Worm (Caenorhabditis elegans): Measurements from ENCODE around the gene T01B7.13.
A peak's percentile ranks its signal among the peaks of the same experiment; 100 is the strongest.

T01B7.13 gene

DNA sequence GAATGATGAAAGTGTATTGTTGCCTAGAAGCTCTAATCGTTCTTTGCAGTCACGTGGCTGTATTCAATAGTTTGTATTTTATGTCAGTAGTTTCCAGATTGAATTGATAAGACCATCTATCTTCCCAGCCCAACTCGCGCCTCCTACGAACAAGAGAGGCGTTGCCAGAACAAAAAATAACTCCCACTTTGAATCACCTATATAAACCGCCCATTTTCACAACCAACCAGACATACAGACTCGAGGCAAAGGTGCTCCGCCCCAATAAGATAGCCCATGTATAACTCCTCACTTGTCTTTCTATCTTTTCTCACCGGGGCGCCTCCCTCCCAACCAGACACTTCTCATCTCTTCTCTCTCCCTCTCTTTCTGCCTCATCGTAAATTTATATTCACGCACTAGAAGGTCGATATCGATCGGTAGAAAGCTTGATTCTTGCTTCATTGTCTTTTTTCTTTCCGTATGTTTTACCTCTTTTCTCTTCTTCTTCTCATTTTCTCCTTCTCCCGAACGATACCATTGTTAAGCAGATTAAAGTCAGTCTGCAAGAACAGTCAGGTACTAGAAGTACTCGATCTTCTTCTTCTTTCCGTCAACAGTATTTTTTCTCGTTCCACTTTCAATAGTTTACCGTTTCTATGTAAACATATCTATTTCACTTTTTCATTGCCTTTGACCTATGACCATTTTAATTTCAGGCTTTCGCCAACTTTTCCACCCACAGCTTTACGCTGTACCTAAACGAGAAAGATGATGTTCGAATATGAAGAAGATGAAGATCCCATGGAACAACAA is 28.4 kb downstream of the T01B7.13 start, which contains the start of gene mak-1:
mak-1 (plus strand) TSS at position 693 of the 795 bp plus-strand sequence.
- TF ChIP-seq C08G9.2 (tag; optimal IDR thresholded peaks at IDR 0.05) (peak; percentile 41), T23F11.4 (GFP tag; optimal IDR thresholded peaks at IDR 0.05) (no peak), rnt-1 (tag; optimal IDR thresholded peaks at IDR 0.05) (peak; percentile 4), ceh-48 (tag; optimal IDR thresholded peaks at IDR 0.05) (no peak), ceh-18 (tag; optimal IDR thresholded peaks at IDR 0.05) (peak; percentile 68), nfya-1 (tag; optimal IDR thresholded peaks at IDR 0.05) (peak; percentile 32)

DNA sequence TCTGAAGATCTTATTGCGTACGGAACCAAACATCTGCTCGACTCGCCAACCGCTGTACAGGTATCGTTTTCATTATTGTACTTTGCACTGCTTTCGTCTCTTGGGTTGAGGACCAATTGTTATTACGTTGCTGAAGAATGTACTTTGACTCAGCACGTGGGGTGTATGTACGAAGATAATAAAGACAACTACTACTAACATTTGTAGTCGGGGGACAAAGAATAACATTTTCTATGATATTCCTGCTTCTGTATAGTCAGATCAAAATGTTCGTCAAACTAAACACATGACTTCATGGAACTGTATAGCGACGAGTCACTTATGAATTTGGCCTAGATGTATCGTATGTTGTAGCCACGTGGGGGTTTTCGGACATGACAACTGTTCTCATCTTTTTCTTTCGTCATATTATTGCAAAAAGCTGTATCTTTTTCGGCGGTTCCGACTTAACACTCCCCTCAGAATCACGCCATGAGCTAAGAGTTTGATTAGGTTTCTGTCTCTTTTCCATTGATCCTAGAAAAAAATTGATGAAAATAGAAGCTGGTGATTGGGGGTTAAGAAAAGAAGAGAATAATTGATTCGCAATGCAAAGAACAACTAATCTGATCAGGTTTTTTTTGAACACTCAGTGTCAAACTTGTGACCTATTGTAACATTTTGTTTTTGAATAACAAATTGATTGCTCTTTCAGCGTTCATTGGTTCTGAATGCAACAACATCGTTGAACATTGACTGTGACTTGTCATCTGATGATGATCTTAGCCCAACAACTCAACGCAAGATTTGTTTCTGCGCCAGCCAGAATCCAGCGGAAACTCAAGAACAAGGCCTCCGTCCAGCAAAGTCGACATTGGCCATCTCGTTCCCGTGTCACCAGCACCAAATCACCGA is 29.6 kb downstream of the T01B7.13 start:
- TF ChIP-seq fax-1 (tag; optimal IDR thresholded peaks at IDR 0.05) (no peak), unc-55 (GFP tag; optimal IDR thresholded peaks at IDR 0.05) (no peak), ceh-24 (tag; optimal IDR thresholded peaks at IDR 0.05) (no peak), che-1 (tag; optimal IDR thresholded peaks at IDR 0.05) (no peak), ets-4 (tag; optimal IDR thresholded peaks at IDR 0.05) (no peak), dmd-4 (tag; optimal IDR thresholded peaks at IDR 0.05; ENCODE audit: borderline replicate concordance) (no peak), mec-3 (tag; optimal IDR thresholded peaks at IDR 0.05; ENCODE audit: borderline replicate concordance) (no peak), fkh-10 (GFP tag; optimal IDR thresholded peaks at IDR 0.05) (no peak), lim-6 (tag; optimal IDR thresholded peaks at IDR 0.05) (no peak), ceh-14 (tag; optimal IDR thresholded peaks at IDR 0.05) (no peak), ceh-31 (tag; optimal IDR thresholded peaks at IDR 0.05) (no peak), hlh-8 (tag; optimal IDR thresholded peaks at IDR 0.05) (no peak), eyg-1 (tag; optimal IDR thresholded peaks at IDR 0.05) (no peak), ceh-6 (GFP tag; optimal IDR thresholded peaks at IDR 0.05) (no peak), K02D7.2 (tag; optimal IDR thresholded peaks at IDR 0.05) (no peak), pat-9 (tag; optimal IDR thresholded peaks at IDR 0.05) (no peak), nhr-232 (tag; optimal IDR thresholded peaks at IDR 0.05) (no peak)

DNA sequence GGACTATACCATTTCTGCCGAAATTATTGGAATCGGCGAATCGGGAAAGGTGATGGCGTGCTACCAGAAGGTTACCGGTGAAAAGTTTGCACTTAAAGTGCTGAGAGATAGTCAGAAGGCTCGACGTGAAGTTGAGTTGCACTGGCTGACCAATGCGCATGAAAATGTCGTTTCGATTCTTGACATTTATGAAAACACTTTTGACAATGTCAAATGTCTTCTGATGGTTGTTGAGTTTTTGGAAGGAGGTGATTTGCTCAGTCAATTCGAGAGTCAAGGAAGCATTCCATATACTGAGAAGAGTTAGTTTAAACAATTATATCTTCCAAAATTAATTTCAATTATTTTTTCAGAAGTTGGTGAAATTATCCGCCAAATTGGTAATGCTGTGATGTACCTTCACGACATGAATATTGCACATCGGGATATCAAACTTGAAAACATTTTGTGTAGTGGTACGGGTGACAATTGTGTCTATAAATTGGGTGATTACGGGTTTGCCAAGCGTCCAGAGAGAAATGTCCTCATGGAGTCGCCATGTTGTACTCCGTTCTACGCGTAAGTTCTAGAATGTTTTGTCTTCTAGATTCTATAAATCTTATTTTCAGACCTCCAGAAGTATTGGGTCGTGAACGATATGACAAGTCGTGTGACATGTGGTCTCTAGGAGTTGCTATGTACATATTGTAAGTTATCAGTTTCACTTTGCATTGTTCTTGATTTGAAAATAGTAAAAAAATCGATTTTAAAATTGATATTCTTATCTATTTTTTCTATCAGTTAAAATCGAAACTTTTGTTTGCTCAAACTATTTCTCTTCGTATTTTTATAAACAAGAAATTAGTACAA is 30.5 kb downstream of the T01B7.13 start:
- TF ChIP-seq nfya-1 (tag; optimal IDR thresholded peaks at IDR 0.05), result no peak
- TF ChIP-seq ceh-48 (tag; optimal IDR thresholded peaks at IDR 0.05), result no peak
- TF ChIP-seq unc-42 (tag; optimal IDR thresholded peaks at IDR 0.05), result no peak
- TF ChIP-seq ceh-30 (tag; optimal IDR thresholded peaks at IDR 0.05), result no peak
- TF ChIP-seq elt-2 (tag; optimal IDR thresholded peaks at IDR 0.05), result no peak
- no peak for TF ChIP-seq dmd-4 (tag; optimal IDR thresholded peaks at IDR 0.05; ENCODE audit: borderline replicate concordance)
- TF ChIP-seq tbx-7 (tag; optimal IDR thresholded peaks at IDR 0.05), result no peak

DNA sequence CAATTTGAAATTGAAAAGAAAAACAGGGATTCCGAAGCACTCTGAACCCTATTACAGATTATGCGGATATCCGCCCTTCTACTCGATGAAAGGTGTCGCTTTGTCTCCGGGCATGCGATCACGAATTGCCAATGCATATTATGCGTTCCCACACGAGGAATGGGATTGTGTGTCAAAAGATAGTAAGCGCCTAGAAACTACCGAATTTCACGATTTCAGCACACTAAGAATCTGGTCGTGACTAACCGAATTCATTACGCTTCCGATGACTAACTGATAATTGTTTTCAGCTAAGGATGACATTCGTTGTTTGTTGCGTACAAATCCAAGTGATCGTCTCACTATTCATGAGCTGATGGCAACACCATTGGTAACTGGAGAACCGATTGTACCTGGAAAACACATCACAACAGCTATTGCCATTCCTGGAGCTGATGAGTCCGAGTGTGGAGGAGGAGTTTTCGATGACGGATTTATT is 31.1 kb downstream of the T01B7.13 start:
- TF ChIP-seq sox-4 (tag; optimal IDR thresholded peaks at IDR 0.05) (no peak), dve-1 (tag; optimal IDR thresholded peaks at IDR 0.05) (no peak), pax-1 (tag; optimal IDR thresholded peaks at IDR 0.05) (no peak), ceh-30 (tag; optimal IDR thresholded peaks at IDR 0.05) (no peak), ceh-6 (GFP tag; optimal IDR thresholded peaks at IDR 0.05) (no peak), ceh-19 (GFP tag; optimal IDR thresholded peaks at IDR 0.05) (no peak), dmd-4 (tag; optimal IDR thresholded peaks at IDR 0.05; ENCODE audit: borderline replicate concordance) (no peak), npax-4 (tag; optimal IDR thresholded peaks at IDR 0.05) (no peak), gmeb-2 (tag; optimal IDR thresholded peaks at IDR 0.05) (no peak), ceh-45 (GFP tag; IDR thresholded peaks at IDR 0.05) (no peak), hlh-6 (tag; optimal IDR thresholded peaks at IDR 0.05) (no peak), pha-4 (tag; optimal IDR thresholded peaks at IDR 0.05) (no peak), unc-86 (tag; optimal IDR thresholded peaks at IDR 0.05) (no peak), ets-4 (tag; optimal IDR thresholded peaks at IDR 0.05) (no peak), ceh-14 (tag; optimal IDR thresholded peaks at IDR 0.05) (no peak), hlh-30 (tag; optimal IDR thresholded peaks at IDR 0.05; ENCODE audit: insufficient read depth) (no peak), che-1 (tag; optimal IDR thresholded peaks at IDR 0.05) (no peak), ttx-3 (tag; optimal IDR thresholded peaks at IDR 0.05) (no peak)

All from whole organism, late embryonic.